Fruit fly (Drosophila melanogaster) whole organism, embryonic: Measurements from ENCODE around the gene Neu2.

ENCODE experiments used
- ATbp ChIP-seq: fragments of 200-800 bp; sonication (Bioruptor generic); optimal IDR thresholded peaks from 2 replicates; lab custom pipeline; 2017; ENCODE audit warnings: missing biosample characterization, mild to moderate bottlenecking, missing genetic modification characterization, missing genetic modification reagents
- Ada2b ChIP-seq: fragments of 200-800 bp; sonication (Bioruptor generic); IDR thresholded peaks from 2 replicates; pipeline ENCODE4 v1.3.6; 2022; ENCODE audit warnings: missing biosample characterization, missing genetic modification characterization
- Atf3 ChIP-seq: fragments of 200-800 bp; sonication (Bioruptor generic); optimal IDR thresholded peaks from 3 replicates; lab custom pipeline; 2016; ENCODE audit warnings: missing biosample characterization, missing genetic modification characterization
- Awh ChIP-seq: fragments of 200-800 bp; sonication (Bioruptor generic); IDR thresholded peaks from 2 replicates; pipeline ENCODE4, ENCODE4 v1.3.6; 2022; ENCODE audit warnings: missing biosample characterization, missing genetic modification characterization
- C15 ChIP-seq: fragments of 200-800 bp; sonication (Bioruptor generic); IDR thresholded peaks from 3 replicates; pipeline ENCODE4 v1.3.6; 2022; ENCODE audit warnings: missing biosample characterization, missing genetic modification characterization
- CG10462 ChIP-seq: fragments of 200-800 bp; sonication (Bioruptor generic); optimal IDR thresholded peaks from 2 replicates; lab custom pipeline; 2016; ENCODE audit warnings: missing biosample characterization, missing genetic modification characterization
- CG1233 ChIP-seq: fragments of 200-800 bp; sonication (Bioruptor generic); optimal IDR thresholded peaks from 4 replicates; lab custom pipeline; 2018; ENCODE audit warnings: missing biosample characterization, mild to moderate bottlenecking, missing genetic modification characterization
- CG12744 ChIP-seq: fragments of 200-800 bp; sonication (Bioruptor generic); optimal IDR thresholded peaks from 2 replicates; lab custom pipeline; 2016; ENCODE audit warnings: missing biosample characterization, missing genetic modification characterization
- CG16863 ChIP-seq: fragments of 200-800 bp; sonication (Bioruptor generic); optimal IDR thresholded peaks from 3 replicates; lab custom pipeline; 2016; ENCODE audit warnings: missing biosample characterization, missing genetic modification characterization
- CG17186 ChIP-seq: fragments of 200-800 bp; sonication (Bioruptor generic); optimal IDR thresholded peaks from 3 replicates; lab custom pipeline; 2017; ENCODE audit warnings: missing biosample characterization, missing genetic modification reagents, missing genetic modification characterization
- CG17359 ChIP-seq: fragments of 200-800 bp; sonication (Bioruptor generic); optimal IDR thresholded peaks from 3 replicates; lab custom pipeline; 2018; ENCODE audit warnings: missing biosample characterization, mild to moderate bottlenecking, missing genetic modification characterization, moderate library complexity
- CG17612 ChIP-seq: fragments of 200-800 bp; sonication (Bioruptor generic); IDR thresholded peaks from 2 replicates; pipeline ENCODE4 v1.3.6; 2022; ENCODE audit warnings: missing biosample characterization, missing genetic modification characterization
- CG18476 ChIP-seq: fragments of 200-800 bp; sonication (Bioruptor generic); optimal IDR thresholded peaks from 2 replicates; lab custom pipeline; 2016; ENCODE audit warnings: missing biosample characterization, mild to moderate bottlenecking, missing genetic modification characterization
- CG18599 ChIP-seq: fragments of 200-800 bp; sonication (Bioruptor generic); optimal IDR thresholded peaks from 3 replicates; lab custom pipeline; 2017; ENCODE audit warnings: missing biosample characterization, missing genetic modification characterization, mild to moderate bottlenecking, moderate library complexity, missing genetic modification reagents
- CG2120 ChIP-seq: fragments of 200-800 bp; sonication (Bioruptor generic); optimal IDR thresholded peaks from 3 replicates; lab custom pipeline; 2016; ENCODE audit warnings: missing biosample characterization, missing genetic modification characterization
- CG2129 ChIP-seq: fragments of 200-800 bp; sonication (Bioruptor generic); IDR thresholded peaks from 2 replicates; pipeline ENCODE4 v1.3.6; 2022; ENCODE audit warnings: missing biosample characterization, missing genetic modification characterization; ENCODE audit not compliant: partially characterized antibody
- CG30403 ChIP-seq: fragments of 200-800 bp; sonication (Bioruptor generic); optimal IDR thresholded peaks from 3 replicates; lab custom pipeline; 2016; ENCODE audit warnings: missing biosample characterization, missing genetic modification characterization
- CG3065 ChIP-seq: fragments of 200-800 bp; sonication (Bioruptor generic); optimal IDR thresholded peaks from 2 replicates; lab custom pipeline; 2016; ENCODE audit warnings: missing biosample characterization, missing genetic modification characterization
- CG3407 ChIP-seq: fragments of 200-800 bp; sonication (Bioruptor generic); optimal IDR thresholded peaks from 2 replicates; lab custom pipeline; 2018; ENCODE audit warnings: missing biosample characterization, mild to moderate bottlenecking, missing genetic modification characterization
- CG42726 ChIP-seq: fragments of 200-800 bp; sonication (Bioruptor generic); IDR thresholded peaks from 2 replicates; pipeline ENCODE4 v1.3.6; 2022; ENCODE audit warnings: missing biosample characterization, missing genetic modification characterization; ENCODE audit not compliant: partially characterized antibody
- CG4854 ChIP-seq: fragments of 200-800 bp; sonication (Bioruptor generic); optimal IDR thresholded peaks from 2 replicates; lab custom pipeline; 2016; ENCODE audit warnings: missing biosample characterization, missing genetic modification characterization, inconsistent platforms
- CG7987 ChIP-seq: fragments of 200-800 bp; sonication (Bioruptor generic); optimal IDR thresholded peaks from 2 replicates; lab custom pipeline; 2018; ENCODE audit warnings: missing biosample characterization, mild to moderate bottlenecking, missing genetic modification characterization, moderate library complexity
- Camta ChIP-seq: fragments of 200-800 bp; sonication (Bioruptor generic); optimal IDR thresholded peaks from 2 replicates; lab custom pipeline; 2016; ENCODE audit warnings: missing biosample characterization, missing genetic modification characterization
- Dad ChIP-seq: fragments of 200-800 bp; sonication (Bioruptor generic); optimal IDR thresholded peaks from 3 replicates; lab custom pipeline; 2016; ENCODE audit warnings: missing biosample characterization, missing genetic modification characterization
- Elba2 ChIP-seq: fragments of 200-800 bp; sonication (Bioruptor generic); optimal IDR thresholded peaks from 3 replicates; lab custom pipeline; 2016; ENCODE audit warnings: missing biosample characterization, missing genetic modification characterization
- Fer2 ChIP-seq: fragments of 200-800 bp; sonication (Bioruptor generic); optimal IDR thresholded peaks from 2 replicates; lab custom pipeline; 2018; ENCODE audit warnings: missing biosample characterization, mild to moderate bottlenecking, missing genetic modification characterization, moderate library complexity
- Hey ChIP-seq: fragments of 200-800 bp; sonication (Bioruptor generic); optimal IDR thresholded peaks from 3 replicates; lab custom pipeline; 2018; ENCODE audit warnings: missing biosample characterization, mild to moderate bottlenecking, missing genetic modification characterization
- NC2β ChIP-seq: fragments of 200-800 bp; sonication (Bioruptor generic); optimal IDR thresholded peaks from 2 replicates; lab custom pipeline; 2016; ENCODE audit warnings: missing biosample characterization, missing genetic modification characterization
- Sox102F ChIP-seq: fragments of 200-800 bp; sonication (Bioruptor generic); optimal IDR thresholded peaks from 2 replicates; lab custom pipeline; 2018; ENCODE audit warnings: missing biosample characterization, mild to moderate bottlenecking, missing genetic modification characterization, moderate library complexity
- Taf1 ChIP-seq: fragments of 200-800 bp; sonication (Bioruptor generic); IDR thresholded peaks from 2 replicates; pipeline ENCODE4 v1.3.6; 2022; ENCODE audit warnings: missing biosample characterization, missing genetic modification characterization
- abd-A ChIP-seq: fragments of 200-800 bp; sonication (Bioruptor generic); optimal IDR thresholded peaks from 3 replicates; lab custom pipeline; 2019; ENCODE audit warnings: missing biosample characterization, mild to moderate bottlenecking, missing genetic modification characterization, moderate library complexity
- az2 ChIP-seq: fragments of 200-800 bp; sonication (Bioruptor generic); optimal IDR thresholded peaks from 3 replicates; lab custom pipeline; 2016; ENCODE audit warnings: missing biosample characterization, missing genetic modification characterization
- btn ChIP-seq: fragments of 200-800 bp; sonication (Bioruptor generic); optimal IDR thresholded peaks from 2 replicates; lab custom pipeline; 2016; ENCODE audit warnings: missing biosample characterization, missing genetic modification characterization
- cg ChIP-seq: fragments of 200-800 bp; sonication (Bioruptor generic); optimal IDR thresholded peaks from 3 replicates; lab custom pipeline; 2019; ENCODE audit warnings: missing biosample characterization, mild to moderate bottlenecking, missing genetic modification characterization, moderate library complexity
- chif ChIP-seq, 2 experiments: fragments of 200-800 bp; sonication (Bioruptor generic); optimal IDR thresholded peaks; 3 replicates each; lab custom pipeline; 2016; ENCODE audit warnings: missing biosample characterization in 2 of 2, missing genetic modification characterization in 2 of 2
- ci ChIP-seq: fragments of 200-800 bp; sonication (Bioruptor generic); IDR thresholded peaks from 3 replicates; pipeline ENCODE4 v1.3.6; 2022; ENCODE audit warnings: missing biosample characterization, missing genetic modification characterization
- dmrt99B ChIP-seq: fragments of 200-800 bp; sonication (Bioruptor generic); optimal IDR thresholded peaks from 2 replicates; lab custom pipeline; 2018; ENCODE audit warnings: missing biosample characterization, mild to moderate bottlenecking, missing genetic modification characterization, moderate library complexity
- dysf ChIP-seq: fragments of 200-800 bp; sonication (Bioruptor generic); IDR thresholded peaks from 3 replicates; pipeline ENCODE4 v1.3.6; 2022; ENCODE audit warnings: missing biosample characterization, missing genetic modification characterization
- ems ChIP-seq: fragments of 200-800 bp; sonication (Bioruptor generic); optimal IDR thresholded peaks from 3 replicates; lab custom pipeline; 2016; ENCODE audit warnings: missing biosample characterization, missing genetic modification characterization
- lmd ChIP-seq: fragments of 200-800 bp; sonication (Bioruptor generic); IDR thresholded peaks from 2 replicates; pipeline ENCODE4 v1.3.6; 2022; ENCODE audit warnings: missing biosample characterization, missing genetic modification characterization
- lov ChIP-seq, 2 experiments: fragments of 200-800 bp in 1 of 2; fragments of >200 bp in 1 of 2; sonication (Bioruptor generic) in 1 of 2; IDR thresholded peaks in 1 of 2; optimal IDR thresholded peaks in 1 of 2; 2 replicates in 1 of 2; 3 replicates in 1 of 2; pipeline versions ENCODE4 v1.3.6 to Lab custom; 2017 to 2022; ENCODE audit warnings: missing biosample characterization in 1 of 2, missing genetic modification characterization in 1 of 2
- org-1 ChIP-seq: fragments of 200-800 bp; sonication (Bioruptor generic); optimal IDR thresholded peaks from 2 replicates; lab custom pipeline; 2017; ENCODE audit warnings: missing biosample characterization, missing genetic modification characterization
- pum ChIP-seq: fragments of 200-800 bp; sonication (Bioruptor generic); optimal IDR thresholded peaks from 2 replicates; lab custom pipeline; 2016; ENCODE audit warnings: missing biosample characterization, missing genetic modification characterization
- ranshi ChIP-seq: fragments of 200-800 bp; sonication (Bioruptor generic); IDR thresholded peaks from 2 replicates; pipeline ENCODE4 v1.3.6; 2022; ENCODE audit warnings: missing biosample characterization, missing genetic modification characterization
- repo ChIP-seq: fragments of 200-800 bp; sonication (Bioruptor generic); optimal IDR thresholded peaks from 2 replicates; lab custom pipeline; 2016; ENCODE audit warnings: missing biosample characterization, missing genetic modification characterization
- tio ChIP-seq: fragments of 200-800 bp; sonication (Bioruptor generic); optimal IDR thresholded peaks from 2 replicates; lab custom pipeline; 2017; ENCODE audit warnings: missing biosample characterization, missing genetic modification characterization, inconsistent platforms
- unpg ChIP-seq: fragments of 200-800 bp; sonication (Bioruptor generic); optimal IDR thresholded peaks from 3 replicates; lab custom pipeline; 2018; ENCODE audit warnings: missing biosample characterization, mild to moderate bottlenecking, missing genetic modification characterization, moderate library complexity
- zf30C ChIP-seq: fragments of 200-800 bp; sonication (Bioruptor generic); optimal IDR thresholded peaks from 3 replicates; lab custom pipeline; 2018; ENCODE audit warnings: missing biosample characterization, mild to moderate bottlenecking, missing genetic modification characterization

Gene Neu2

DNA sequence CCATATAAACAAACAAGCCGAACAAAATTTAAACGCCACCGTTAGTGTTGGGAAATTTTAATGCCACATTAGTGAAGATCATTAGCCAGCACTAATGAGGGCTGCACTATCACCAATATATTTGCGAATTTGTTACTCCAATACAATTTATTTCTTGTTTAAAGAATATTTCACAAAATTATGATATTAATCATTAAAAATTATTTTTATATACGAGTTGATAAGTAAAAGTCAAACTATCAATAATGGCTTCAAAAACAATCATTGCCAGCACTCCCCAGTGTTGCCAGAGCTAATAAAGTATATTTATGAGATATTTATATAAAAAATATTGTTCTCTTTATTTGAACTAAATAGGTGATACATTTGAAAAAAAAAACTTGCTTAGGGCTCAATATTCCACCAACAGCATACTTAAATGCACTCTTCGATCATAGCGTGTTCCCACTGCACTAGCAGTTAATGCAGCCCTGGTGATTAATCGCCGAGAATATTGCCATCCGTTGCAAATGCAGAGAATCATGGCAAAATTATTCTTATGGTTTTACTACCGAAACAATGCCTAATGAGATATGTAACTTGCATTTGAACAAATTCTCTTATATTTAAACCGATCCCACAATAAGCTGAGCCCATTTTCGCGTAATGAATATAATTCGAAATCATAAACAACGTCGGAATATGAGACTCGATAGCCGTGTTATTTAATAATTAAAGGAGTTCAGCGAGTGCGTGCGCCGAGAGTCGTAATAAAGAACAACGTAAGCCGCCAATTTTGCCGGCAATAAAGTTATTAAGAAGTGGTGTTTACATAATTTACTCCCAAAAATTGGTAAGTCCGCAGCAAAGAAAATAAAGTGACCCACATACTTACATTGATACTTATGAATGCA lies 25.7 kb upstream of the Neu2 start, which contains the start of the genes SAK and Cdk12 (continued):
- TF ChIP-seq Ada2b (GFP tag; lab: Robert Waterston, UW) (peak; percentile 78; the same call in 1 of the 2 replicates), NC2β (GFP tag; lab: Kevin White, UChicago) (no peak), ems (GFP tag; lab: Kevin White, UChicago) (peak; percentile 12), org-1 (GFP tag; lab: Kevin White, UChicago) (peak; percentile 64), CG4854 (GFP tag; lab: Kevin White, UChicago) (peak; percentile 21), lov (optimal IDR thresholded peaks at IDR 0.05; lab: Kevin White, UChicago) (no peak), lov (GFP tag; IDR thresholded peaks at IDR 0.05; lab: Robert Waterston, UW) (no peak), abd-A (peak; percentile 77), unpg (GFP tag; lab: Kevin White, UChicago) (peak; percentile 81), CG17612 (peak; percentile 81), CG18599 (GFP tag; lab: Kevin White, UChicago) (peak; percentile 89), CG2129 (no peak), CG1233 (GFP tag; lab: Kevin White, UChicago) (peak; percentile 83), lmd (peak; percentile 87), Hey (tag; lab: Kevin White, UChicago) (no peak), C15 (GFP tag; lab: Robert Waterston, UW) (0 out of 3 replicates have a peak, but pooled peaks have one; percentile 56), Awh (peak; percentile 70), dysf (GFP tag; lab: Robert Waterston, UW) (peak; percentile 86), CG3065 (GFP tag; lab: Kevin White, UChicago) (peak; percentile 58), Fer2 (tag; lab: Kevin White, UChicago) (peak; percentile 73), CG2120 (GFP tag; lab: Kevin White, UChicago) (peak; percentile 84), ATbp (GFP tag; lab: Kevin White, UChicago) (peak; percentile 40), btn (peak; percentile 1), Dad (GFP tag; lab: Kevin White, UChicago) (peak; percentile 48), CG17359 (tag; lab: Kevin White, UChicago) (peak; percentile 81), CG42726 (no peak), CG7987 (GFP tag; lab: Kevin White, UChicago) (peak; percentile 52), CG12744 (GFP tag; lab: Kevin White, UChicago) (no peak), Taf1 (GFP tag; lab: Robert Waterston, UW) (peak; percentile 77; the same call in 1 of the 2 replicates), Elba2 (peak; percentile 77), CG17186 (GFP tag; lab: Kevin White, UChicago) (no peak)
- TF ChIP-seq, all 482 proteins: peak for 393

- TF ChIP-seq pum (GFP tag; lab: Kevin White, UChicago) = peak; percentile 8
- peak; percentile 55 for TF ChIP-seq CG30403 (GFP tag; lab: Kevin White, UChicago)
- no peak for TF ChIP-seq ranshi (GFP tag; lab: Robert Waterston, UW)
- peak; percentile 49 for TF ChIP-seq Atf3 (GFP tag; lab: Kevin White, UChicago)
- peak; percentile 21 for TF ChIP-seq CG10462 (GFP tag; lab: Kevin White, UChicago)
- peak; percentile 32 for TF ChIP-seq repo (GFP tag; lab: Kevin White, UChicago)
- peak; percentile 16 to 41 for TF ChIP-seq chif (GFP tag; optimal IDR thresholded peaks at IDR 0.05; lab: Kevin White, UChicago)
- TF ChIP-seq tio (GFP tag; lab: Kevin White, UChicago) = peak; percentile 33
- peak; percentile 82 for TF ChIP-seq zf30C (GFP tag; lab: Kevin White, UChicago)
- peak; percentile 23 for TF ChIP-seq az2 (GFP tag; lab: Kevin White, UChicago)
- TF ChIP-seq Sox102F (GFP tag; lab: Kevin White, UChicago) = peak; percentile 44
- peak; percentile 5 for TF ChIP-seq CG18476 (GFP tag; lab: Kevin White, UChicago)
- no peak for TF ChIP-seq CG16863 (GFP tag; lab: Kevin White, UChicago)
- peak; percentile 50 for TF ChIP-seq dmrt99B (tag; lab: Kevin White, UChicago)
- TF ChIP-seq ci (GFP tag; lab: Robert Waterston, UW) = peak; percentile 71; the same call in 2 of the 3 replicates
- TF ChIP-seq cg (GFP tag; lab: Kevin White, UChicago) = no peak
- peak; percentile 22 for TF ChIP-seq CG3407 (GFP tag; lab: Kevin White, UChicago)
- TF ChIP-seq Camta (GFP tag; lab: Kevin White, UChicago) = peak; percentile 23
Observed at dm6 chr3L:21509488-21510122, 19.2 kb upstream of the Neu2 start.
